Fruit fly (Drosophila melanogaster): Measurements from ENCODE around the gene Prosbeta3.

Gene Prosbeta3

DNA sequence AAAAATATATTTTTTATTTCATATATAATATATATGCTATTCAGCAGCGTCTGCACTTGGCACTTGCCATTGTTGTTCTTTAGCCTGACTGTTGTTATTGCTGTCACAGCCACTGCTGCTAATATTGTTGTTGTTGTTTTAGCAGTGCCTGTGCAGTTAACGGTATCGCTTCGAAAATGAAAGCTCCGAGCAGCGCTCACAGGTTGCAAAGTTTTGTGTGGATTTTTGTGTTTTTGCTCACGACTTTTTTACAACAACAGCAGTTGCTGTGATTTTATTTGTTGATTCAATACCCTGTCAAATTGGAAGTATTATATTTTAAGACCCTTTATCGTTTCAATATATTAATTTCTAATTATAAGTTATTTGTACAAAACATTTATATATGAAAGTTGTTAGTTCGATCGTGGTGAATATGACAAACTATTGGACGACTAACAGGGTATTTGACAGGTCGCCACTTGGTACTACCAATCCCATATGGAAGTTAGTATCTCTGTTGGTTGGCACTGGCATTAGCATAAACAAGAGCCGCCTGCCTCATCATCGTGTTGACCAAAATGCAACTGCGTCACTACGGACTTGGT is 42.2 kb downstream of the Prosbeta3 start (continued):
- TF ChIP-seq nmo (GFP tag; optimal IDR thresholded peaks at IDR 0.05) (peak; percentile 49), z (GFP tag; IDR thresholded peaks at IDR 0.05) (no peak), zfh1 (GFP tag; IDR thresholded peaks at IDR 0.05) (0 out of 3 replicates have a peak, but pooled peaks have one; percentile 15), Asciz (GFP tag; optimal IDR thresholded peaks at IDR 0.05) (peak; percentile 51), prd (optimal IDR thresholded peaks at IDR 0.05) (no peak), prd (GFP tag; IDR thresholded peaks at IDR 0.05) (peak; percentile 55; the same call in 2 of the 3 replicates), chinmo (GFP tag; IDR thresholded peaks at IDR 0.05; ENCODE audit: partially characterized antibody) (no peak), CG18476 (GFP tag; optimal IDR thresholded peaks at IDR 0.05) (no peak), rib (GFP tag; IDR thresholded peaks at IDR 0.05) (no peak), Tbp (GFP tag; optimal IDR thresholded peaks at IDR 0.05) (no peak), CG11504 (tag; optimal IDR thresholded peaks at IDR 0.05) (peak; percentile 91), CG7372 (GFP tag; IDR thresholded peaks at IDR 0.05) (0 out of 2 replicates have a peak, but pooled peaks have one; percentile 16), CG11093 (GFP tag; IDR thresholded peaks at IDR 0.05) (no peak), CG33213 (GFP tag; optimal IDR thresholded peaks at IDR 0.05) (no peak), CG4854 (GFP tag; optimal IDR thresholded peaks at IDR 0.05) (no peak), fd102C (GFP tag; optimal IDR thresholded peaks at IDR 0.05) (no peak), Atf3 (GFP tag; optimal IDR thresholded peaks at IDR 0.05) (no peak), salm (tag; optimal IDR thresholded peaks at IDR 0.05) (peak; percentile 4), Ada2b (GFP tag; IDR thresholded peaks at IDR 0.05) (peak; percentile 20; the same call in 1 of the 2 replicates), lmd (GFP tag; IDR thresholded peaks at IDR 0.05) (0 out of 2 replicates have a peak, but pooled peaks have one; percentile 17), vnd (GFP tag; IDR thresholded peaks at IDR 0.05; ENCODE audit: partially characterized antibody) (no peak), sisA (GFP tag; IDR thresholded peaks at IDR 0.05) (no peak; the same call in 1 of the 2 replicates), grau (tag; optimal IDR thresholded peaks at IDR 0.05) (peak; percentile 32), CG14014 (GFP tag; IDR thresholded peaks at IDR 0.05) (no peak), CG8359 (GFP tag; optimal IDR thresholded peaks at IDR 0.05; ENCODE audit: borderline replicate concordance) (no peak), luna (GFP tag; optimal IDR thresholded peaks at IDR 0.05) (no peak), ro (GFP tag; IDR thresholded peaks at IDR 0.05) (no peak), CG11696 (GFP tag; IDR thresholded peaks at IDR 0.05) (no peak)

DNA sequence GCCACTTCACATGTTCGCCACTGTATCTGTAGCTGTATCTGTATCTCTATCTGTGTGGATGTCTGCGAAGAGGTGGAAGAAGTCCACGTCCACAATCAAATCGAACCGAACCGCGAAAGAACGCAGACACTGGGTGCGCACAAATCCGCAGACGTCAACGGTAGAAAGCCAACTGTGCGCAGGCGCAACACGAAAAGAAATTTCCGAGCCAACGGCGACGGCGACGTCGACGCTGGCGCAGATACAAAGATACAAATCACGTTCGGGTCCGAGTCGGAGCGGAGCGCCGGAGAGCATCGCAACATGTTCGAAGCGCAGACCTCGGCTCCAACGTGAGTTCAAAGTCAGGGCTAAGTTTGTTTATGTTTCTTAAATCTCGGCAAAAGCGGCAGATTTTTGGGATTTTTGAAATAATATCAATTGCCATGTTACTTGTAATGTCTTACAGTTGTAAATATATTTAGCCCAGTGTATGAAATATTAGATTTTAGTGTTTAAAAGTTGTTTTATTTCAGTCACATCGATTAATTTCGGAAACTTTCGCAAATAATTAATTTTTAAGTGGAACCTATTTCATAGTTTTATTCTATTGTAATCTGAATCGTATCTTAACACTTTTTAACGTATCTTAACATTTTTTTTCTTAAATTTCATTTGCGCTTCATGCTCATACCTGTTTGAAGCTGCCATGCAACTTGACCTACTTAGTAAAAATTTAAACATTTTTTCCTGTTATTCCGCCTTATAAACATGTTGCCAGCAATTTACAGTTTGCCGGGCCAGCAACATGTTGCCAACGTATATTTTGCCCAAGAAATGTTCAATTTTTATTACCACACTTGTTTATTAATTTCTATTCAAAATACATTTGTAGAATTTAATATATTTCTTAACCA is 42.9 kb downstream of the Prosbeta3 start, which contains the start of gene ich:
ich (minus strand) TSS at position 178 of the 896 bp plus-strand sequence.
- TF ChIP-seq cwo (GFP tag; optimal IDR thresholded peaks at IDR 0.05) (no peak), klu (GFP tag; IDR thresholded peaks at IDR 0.05) (no peak), ci (GFP tag; IDR thresholded peaks at IDR 0.05) (peak; percentile 27; the same call in 1 of the 3 replicates), maf-S (GFP tag; optimal IDR thresholded peaks at IDR 0.05) (no peak), CG1233 (GFP tag; optimal IDR thresholded peaks at IDR 0.05) (no peak), HLH54F (GFP tag; optimal IDR thresholded peaks at IDR 0.05) (no peak), Trl (optimal IDR thresholded peaks at IDR 0.05) (peak in 1 of 2 experiments; percentile 8), Trl (GFP tag; optimal IDR thresholded peaks at IDR 0.05) (no peak), gcm2 (GFP tag; optimal IDR thresholded peaks at IDR 0.05) (no peak), CG6689 (GFP tag; IDR thresholded peaks at IDR 0.05) (no peak), CG11456 (GFP tag; IDR thresholded peaks at IDR 0.05) (no peak), pros (GFP tag; optimal IDR thresholded peaks at IDR 0.05) (peak; percentile 70), gfzf (GFP tag; optimal IDR thresholded peaks at IDR 0.05) (no peak), CG3163 (GFP tag; optimal IDR thresholded peaks at IDR 0.05) (no peak), ro (GFP tag; IDR thresholded peaks at IDR 0.05) (no peak), Jarid2 (GFP tag; optimal IDR thresholded peaks at IDR 0.05) (peak; percentile 87), zfh1 (GFP tag; IDR thresholded peaks at IDR 0.05) (0 out of 3 replicates have a peak, but pooled peaks have one; percentile 5), CG9817 (tag; optimal IDR thresholded peaks at IDR 0.05) (no peak), amos (GFP tag; IDR thresholded peaks at IDR 0.05; ENCODE audit: partially characterized antibody) (no peak), CG11504 (tag; optimal IDR thresholded peaks at IDR 0.05) (peak; percentile 97), chm (GFP tag; IDR thresholded peaks at IDR 0.05) (peak; percentile 81; the same call in 1 of the 2 replicates), HLHmδ (GFP tag; optimal IDR thresholded peaks at IDR 0.05) (peak; percentile 43), kni (GFP tag; optimal IDR thresholded peaks at IDR 0.05) (peak; percentile 34), cato (GFP tag; optimal IDR thresholded peaks at IDR 0.05; ENCODE audit: borderline replicate concordance) (no peak)

All from whole organism, embryonic.